Worm (Caenorhabditis elegans) whole organism, L1 larva: Measurements from ENCODE around the gene Y51H7C.7.

Experiments
- C04F5.9 ChIP-seq: sonication (generic microtip); optimal IDR thresholded peaks from 2 replicates; lab custom pipeline; 2016; ENCODE audit warnings: missing genetic modification characterization, missing compliant biosample characterization
- alr-1 ChIP-seq: fragments of 200-800 bp; sonication (Bioruptor generic); optimal IDR thresholded peaks from 2 replicates; lab custom pipeline; 2018; ENCODE audit warnings: borderline replicate concordance, mild to moderate bottlenecking, missing genetic modification characterization, missing compliant biosample characterization
- aly-2 ChIP-seq: fragments of 150-350 bp; optimal IDR thresholded peaks from 2 replicates; lab custom pipeline; 2014; ENCODE audit warnings: missing biosample characterization, missing genetic modification characterization
- ceh-63 ChIP-seq: fragments of 200-800 bp; sonication (Bioruptor generic); optimal IDR thresholded peaks from 2 replicates; lab custom pipeline; 2018; ENCODE audit warnings: mild to moderate bottlenecking, missing genetic modification characterization, missing compliant biosample characterization
- ceh-8 ChIP-seq: fragments of 200-800 bp; sonication (Bioruptor generic); optimal IDR thresholded peaks from 2 replicates; lab custom pipeline; 2018; ENCODE audit warnings: mild to moderate bottlenecking, missing genetic modification characterization, moderate library complexity, missing compliant biosample characterization
- ces-1 ChIP-seq: fragments of 150-350 bp; optimal IDR thresholded peaks from 2 replicates; lab custom pipeline; 2014; ENCODE audit warnings: missing biosample characterization, missing genetic modification reagents, missing genetic modification characterization
- dpl-1 ChIP-seq, 3 experiments: fragments of 150-350 bp in 2 of 3; sonication (generic microtip) in 1 of 3; optimal IDR thresholded peaks; 2 replicates each; lab custom pipeline; 2014 to 2017; ENCODE audit warnings: missing biosample characterization in 3 of 3, missing genetic modification characterization in 3 of 3, missing genetic modification reagents in 3 of 3
- dsc-1 ChIP-seq: sonication (generic microtip); optimal IDR thresholded peaks from 2 replicates; lab custom pipeline; 2016; ENCODE audit warnings: mild to moderate bottlenecking, missing genetic modification characterization, missing compliant biosample characterization
- efl-1 ChIP-seq, 4 experiments: fragments of 150-350 bp; optimal IDR thresholded peaks in 3 of 4; peaks in 1 of 4; 1 replicate in 1 of 4; 2 replicates in 3 of 4; lab custom pipeline; 2014; ENCODE audit warnings: missing biosample characterization in 2 of 4, missing genetic modification characterization in 2 of 4, missing genetic modification reagents in 2 of 4
- efl-3 ChIP-seq: fragments of 200-800 bp; sonication (Bioruptor generic); optimal IDR thresholded peaks from 2 replicates; lab custom pipeline; 2018; ENCODE audit warnings: mild to moderate bottlenecking, missing genetic modification characterization, missing compliant biosample characterization
- egl-27 ChIP-seq, 2 experiments: fragments of 150-350 bp in 1 of 2; sonication (generic microtip); optimal IDR thresholded peaks; 3 replicates each; lab custom pipeline; 2017 to 2018; ENCODE audit warnings: missing biosample characterization in 2 of 2, missing genetic modification characterization in 2 of 2, missing genetic modification reagents in 2 of 2
- elt-2 ChIP-seq: sonication (generic microtip); optimal IDR thresholded peaks from 2 replicates; lab custom pipeline; 2016; ENCODE audit warnings: missing genetic modification characterization, mild to moderate bottlenecking, inconsistent platforms, missing compliant biosample characterization, missing genetic modification reagents
- elt-3 ChIP-seq, 6 experiments: fragments of 150-350 bp in 1 of 6; sonication (generic microtip); optimal IDR thresholded peaks; 2 replicates each; lab custom pipeline; 2017 to 2018; ENCODE audit warnings: missing biosample characterization in 6 of 6, missing genetic modification characterization in 6 of 6, inconsistent platforms in 1 of 6
- ets-5 ChIP-seq: fragments of 200-800 bp; sonication (Bioruptor generic); IDR thresholded peaks from 2 replicates; pipeline ENCODE4 v1.3.6; 2022; ENCODE audit warnings: missing genetic modification characterization, missing compliant biosample characterization
- fkh-8 ChIP-seq: sonication (generic microtip); optimal IDR thresholded peaks from 2 replicates; lab custom pipeline; 2016; ENCODE audit warnings: mild to moderate bottlenecking, missing genetic modification characterization, missing compliant biosample characterization
- irx-1 ChIP-seq: sonication (generic microtip); optimal IDR thresholded peaks from 2 replicates; lab custom pipeline; 2016; ENCODE audit warnings: missing genetic modification characterization, missing compliant biosample characterization
- isw-1 ChIP-seq: fragments of 200-800 bp; sonication (Bioruptor generic); IDR thresholded peaks from 2 replicates; pipeline ENCODE4 v1.3.6; 2022; ENCODE audit warnings: missing genetic modification characterization, missing compliant biosample characterization
- lin-13 ChIP-seq: fragments of 150-350 bp; optimal IDR thresholded peaks from 2 replicates; lab custom pipeline; 2014; ENCODE audit warnings: missing biosample characterization, missing genetic modification reagents, missing genetic modification characterization
- lin-35 ChIP-seq, 2 experiments: fragments of 150-350 bp; optimal IDR thresholded peaks; 2 replicates each; lab custom pipeline; 2014; ENCODE audit warnings: missing biosample characterization in 2 of 2, missing genetic modification characterization in 2 of 2, missing genetic modification reagents in 2 of 2
- lin-39 ChIP-seq: fragments of 150-350 bp; optimal IDR thresholded peaks from 2 replicates; lab custom pipeline; 2014; ENCODE audit warnings: missing biosample characterization, missing genetic modification reagents, missing genetic modification characterization
- lir-3 ChIP-seq: sonication (generic microtip); optimal IDR thresholded peaks from 2 replicates; lab custom pipeline; 2016; ENCODE audit warnings: mild to moderate bottlenecking, missing genetic modification characterization, moderate library complexity, missing compliant biosample characterization; ENCODE audit not compliant: poor library complexity
- mab-9 ChIP-seq: fragments of 200-800 bp; sonication (Bioruptor generic); IDR thresholded peaks from 2 replicates; pipeline ENCODE4 v1.3.6; 2022; ENCODE audit warnings: missing genetic modification reagents, missing genetic modification characterization, missing compliant biosample characterization
- nhr-11 ChIP-seq: fragments of 150-350 bp; optimal IDR thresholded peaks from 2 replicates; lab custom pipeline; 2014; ENCODE audit warnings: missing biosample characterization, missing genetic modification characterization
- nhr-12 ChIP-seq: sonication (generic microtip); optimal IDR thresholded peaks from 2 replicates; lab custom pipeline; 2017; ENCODE audit warnings: missing biosample characterization, missing genetic modification characterization
- nhr-237 ChIP-seq: fragments of 150-350 bp; optimal IDR thresholded peaks from 2 replicates; lab custom pipeline; 2014; ENCODE audit warnings: missing biosample characterization, missing genetic modification characterization
- nhr-47 ChIP-seq: sonication (generic microtip); optimal IDR thresholded peaks from 2 replicates; lab custom pipeline; 2016; ENCODE audit warnings: mild to moderate bottlenecking, missing genetic modification characterization, moderate library complexity, missing compliant biosample characterization
- nhr-84 ChIP-seq: sonication (generic microtip); optimal IDR thresholded peaks from 2 replicates; lab custom pipeline; 2017; ENCODE audit warnings: missing biosample characterization, missing genetic modification characterization
- nhr-90 ChIP-seq: sonication (generic microtip); optimal IDR thresholded peaks from 2 replicates; lab custom pipeline; 2016; ENCODE audit warnings: mild to moderate bottlenecking, missing genetic modification characterization, missing compliant biosample characterization; ENCODE audit not compliant: poor library complexity
- pag-3 ChIP-seq: sonication (generic microtip); optimal IDR thresholded peaks from 2 replicates; lab custom pipeline; 2017; ENCODE audit warnings: missing genetic modification characterization, mild to moderate bottlenecking, missing compliant biosample characterization, antibody characterized with exemption, borderline replicate concordance; ENCODE audit not compliant: insufficient read depth
- pqm-1 ChIP-seq: sonication (generic microtip); optimal IDR thresholded peaks from 3 replicates; lab custom pipeline; 2017; ENCODE audit warnings: missing biosample characterization, missing genetic modification characterization
- snu-23 ChIP-seq: sonication (generic microtip); optimal IDR thresholded peaks from 2 replicates; lab custom pipeline; 2016; ENCODE audit warnings: missing genetic modification characterization, missing compliant biosample characterization
- sox-4 ChIP-seq: sonication (generic microtip); optimal IDR thresholded peaks from 2 replicates; lab custom pipeline; 2016; ENCODE audit warnings: missing genetic modification characterization, missing compliant biosample characterization
- sup-37 ChIP-seq: fragments of 200-800 bp; sonication (Bioruptor generic); optimal IDR thresholded peaks from 2 replicates; lab custom pipeline; 2018; ENCODE audit warnings: mild to moderate bottlenecking, missing genetic modification characterization, missing compliant biosample characterization
- tbx-2 ChIP-seq: sonication (generic microtip); optimal IDR thresholded peaks from 2 replicates; lab custom pipeline; 2016; ENCODE audit warnings: missing genetic modification characterization, missing compliant biosample characterization
- unc-30 ChIP-seq: sonication (generic microtip); optimal IDR thresholded peaks from 2 replicates; lab custom pipeline; 2017; ENCODE audit warnings: missing biosample characterization, missing genetic modification characterization
- unc-62 ChIP-seq: fragments of 150-350 bp; optimal IDR thresholded peaks from 2 replicates; lab custom pipeline; 2014; ENCODE audit warnings: missing biosample characterization, missing genetic modification reagents, missing genetic modification characterization
- unc-98 ChIP-seq: fragments of 200-800 bp; sonication (Bioruptor generic); IDR thresholded peaks from 2 replicates; pipeline ENCODE4 v1.3.6; 2022; ENCODE audit warnings: missing genetic modification characterization, missing compliant biosample characterization
- xbp-1 ChIP-seq: sonication (generic microtip); optimal IDR thresholded peaks from 2 replicates; lab custom pipeline; 2016; ENCODE audit warnings: missing genetic modification characterization, missing compliant biosample characterization
- zag-1 ChIP-seq: fragments of 150-350 bp; optimal IDR thresholded peaks from 2 replicates; lab custom pipeline; 2014; ENCODE audit warnings: missing biosample characterization, missing genetic modification characterization
- zip-4 ChIP-seq: fragments of 200-800 bp; sonication (Bioruptor generic); optimal IDR thresholded peaks from 2 replicates; lab custom pipeline; 2018; ENCODE audit warnings: mild to moderate bottlenecking, missing genetic modification characterization, moderate library complexity, missing compliant biosample characterization

The Y51H7C.7 gene

DNA sequence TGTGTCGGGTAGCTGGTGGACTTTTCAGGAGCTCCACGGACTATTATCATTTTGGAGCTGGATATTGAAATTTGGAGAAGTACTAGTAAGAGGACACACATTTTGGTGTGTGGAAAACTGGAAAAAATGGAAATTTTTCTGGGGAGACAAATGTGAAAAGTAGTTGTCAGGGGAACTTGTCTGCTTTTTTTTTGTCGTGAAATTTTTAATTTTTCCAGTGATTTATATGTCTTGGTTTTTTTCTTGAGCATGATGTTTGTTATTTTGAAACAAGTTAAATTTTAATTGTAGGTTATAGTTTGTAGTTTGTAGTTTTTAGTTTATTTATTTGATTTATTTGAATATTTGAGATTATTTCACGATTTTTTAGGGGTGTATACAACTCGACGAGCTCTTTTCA lies 17.1 kb upstream of the Y51H7C.7 start, which contains the start of gene F54D12.7:
F54D12.7 (minus strand) TSS at position 101 of the 400 bp plus-strand sequence.
- no peak for TF ChIP-seq sox-4 (tag; lab: Kevin White, UChicago)
- TF ChIP-seq ces-1 (GFP tag; lab: Kevin White, UChicago): no peak
- no peak for TF ChIP-seq unc-62 (GFP tag; lab: Kevin White, UChicago)
- no peak for TF ChIP-seq nhr-237
- TF ChIP-seq alr-1 (tag; lab: Kevin White, UChicago): no peak
- no peak for TF ChIP-seq snu-23 (GFP tag; lab: Kevin White, UChicago)

ce11 chrII:1386478-1386877 lies 15.9 kb upstream of the Y51H7C.7 start, which contains the start of gene aat-7:
TSS of gene aat-7 (plus strand) at chrII:1386870.
- TF ChIP-seq nhr-12 (tag; lab: Kevin White, UChicago): no peak
- TF ChIP-seq elt-2 (tag; lab: Kevin White, UChicago): peak; percentile 89
- TF ChIP-seq ces-1 (GFP tag; lab: Kevin White, UChicago): no peak
- TF ChIP-seq C04F5.9 (tag; lab: Kevin White, UChicago): no peak
- TF ChIP-seq unc-30 (tag; lab: Kevin White, UChicago): no peak
- TF ChIP-seq elt-3 (tag; optimal IDR thresholded peaks at IDR 0.05; lab: Kevin White, UChicago): no peak
- TF ChIP-seq unc-98 (GFP tag; lab: Robert Waterston, UW): no peak
- TF ChIP-seq unc-62 (GFP tag; lab: Kevin White, UChicago): no peak
- no peak for TF ChIP-seq tbx-2
- TF ChIP-seq pqm-1 (tag; lab: Kevin White, UChicago): peak; percentile 74
- no peak for TF ChIP-seq dsc-1 (tag; lab: Kevin White, UChicago)
- no peak for TF ChIP-seq irx-1
- no peak for TF ChIP-seq isw-1 (GFP tag; lab: Robert Waterston, UW)
- no peak for TF ChIP-seq xbp-1
- no peak for TF ChIP-seq lin-13 (GFP tag; lab: Kevin White, UChicago)
- no peak for TF ChIP-seq fkh-8
- TF ChIP-seq nhr-90 (tag; lab: Kevin White, UChicago): peak; percentile 3
- TF ChIP-seq ets-5: no peak
- no peak for TF ChIP-seq egl-27 (tag; optimal IDR thresholded peaks at IDR 0.05; lab: Kevin White, UChicago)

- TF ChIP-seq ceh-8 (GFP tag; lab: Kevin White, UChicago): no peak
- no peak for TF ChIP-seq lir-3 (tag; lab: Kevin White, UChicago)
- no peak for TF ChIP-seq nhr-12 (tag; lab: Kevin White, UChicago)
- no peak for TF ChIP-seq lin-35 (GFP tag; optimal IDR thresholded peaks at IDR 0.05; lab: Kevin White, UChicago)
- no peak for TF ChIP-seq mab-9 (GFP tag; lab: Robert Waterston, UW)
- no peak for TF ChIP-seq nhr-47
- TF ChIP-seq nhr-90 (tag; lab: Kevin White, UChicago): no peak
- no peak for TF ChIP-seq aly-2 (tag; lab: Kevin White, UChicago)
- no peak for TF ChIP-seq unc-62 (GFP tag; lab: Kevin White, UChicago)
- TF ChIP-seq dpl-1 (GFP tag; optimal IDR thresholded peaks at IDR 0.05; lab: Kevin White, UChicago): no peak
- TF ChIP-seq pag-3: no peak
- TF ChIP-seq ets-5: no peak
- TF ChIP-seq elt-2 (tag; lab: Kevin White, UChicago): no peak
- no peak for TF ChIP-seq lin-39 (tag; lab: Kevin White, UChicago)
- no peak for TF ChIP-seq zag-1 (tag; lab: Kevin White, UChicago)
- TF ChIP-seq fkh-8: no peak
- no peak for TF ChIP-seq nhr-11 (tag; lab: Kevin White, UChicago)
- TF ChIP-seq irx-1: no peak
- TF ChIP-seq, all 84 proteins: peak for 0
These were observed 4.7 kb upstream of the Y51H7C.7 start, which contains the start of gene F54D12.8 for ce11 chrII:1397703-1398102. TSS of gene F54D12.8 (minus strand) at chrII:1398038.

DNA sequence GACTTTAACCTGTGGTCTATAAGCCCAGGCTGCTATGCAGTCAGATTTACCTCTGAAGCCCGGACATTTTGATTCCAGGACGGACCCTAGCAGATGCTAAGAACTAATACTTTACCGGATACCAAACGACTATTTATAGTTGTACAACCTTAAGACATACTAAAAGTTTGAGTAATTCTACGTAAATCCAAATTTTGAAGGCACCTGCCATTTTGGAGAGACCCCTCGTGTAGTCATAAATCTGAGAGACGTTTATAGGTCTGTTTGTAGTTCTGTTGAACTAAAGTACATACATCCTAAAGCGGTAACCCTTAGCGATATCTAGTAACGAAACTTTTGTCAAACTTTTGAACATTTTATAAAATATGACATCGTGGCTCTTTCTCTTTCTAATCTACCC lies 4.0 kb upstream of the Y51H7C.7 start, which contains the start of gene F54D12.2:
F54D12.2 (plus strand) TSS at position 301 of the 400 bp plus-strand sequence.
- TF ChIP-seq nhr-84 (tag; lab: Kevin White, UChicago): no peak
- TF ChIP-seq zip-4 (GFP tag; lab: Kevin White, UChicago): no peak
- TF ChIP-seq efl-1 (optimal IDR thresholded peaks at IDR 0.05; lab: Kevin White, UChicago): no peak
- TF ChIP-seq efl-1 (GFP tag; optimal IDR thresholded peaks at IDR 0.05 in 1 of 2; lab: Kevin White, UChicago): no peak
- TF ChIP-seq efl-3 (GFP tag; lab: Kevin White, UChicago): no peak
- TF ChIP-seq ceh-63: no peak
- no peak for TF ChIP-seq sup-37 (GFP tag; lab: Kevin White, UChicago)
- TF ChIP-seq snu-23 (GFP tag; lab: Kevin White, UChicago): no peak
- TF ChIP-seq nhr-11 (tag; lab: Kevin White, UChicago): no peak
- TF ChIP-seq, all 84 proteins: peak for 0
